Worm (Caenorhabditis elegans) whole organism, L4 larva: ENCODE measurements around the gene sptl-3.

Experiments
- F26F4.8 ChIP-seq: fragments of 200-800 bp; sonication (Bioruptor generic); conservative IDR thresholded peaks from 2 replicates; pipeline ENCODE4 v1.3.6; 2022; ENCODE audit warnings: missing genetic modification characterization, missing compliant biosample characterization
- F44E2.7 ChIP-seq: fragments of 200-800 bp; sonication (Bioruptor generic); IDR thresholded peaks from 2 replicates; pipeline ENCODE4 v2.1.2; 2022; ENCODE audit warnings: missing genetic modification characterization, missing compliant biosample characterization
- F49E8.2 ChIP-seq: sonication (generic microtip); optimal IDR thresholded peaks from 2 replicates; lab custom pipeline; 2016; ENCODE audit warnings: missing compliant biosample characterization, mild to moderate bottlenecking, missing genetic modification characterization, borderline replicate concordance
- T26A8.4 ChIP-seq: fragments of 200-800 bp; sonication (Bioruptor generic); IDR thresholded peaks from 2 replicates; pipeline ENCODE4 v1.3.6; 2022; ENCODE audit warnings: missing genetic modification characterization, missing compliant biosample characterization
- Y105C5A.15 ChIP-seq: fragments of 200-800 bp; sonication (Bioruptor generic); IDR thresholded peaks from 2 replicates; pipeline ENCODE4 v1.3.6; 2022; ENCODE audit warnings: missing genetic modification characterization, missing compliant biosample characterization
- Y5F2A.4 ChIP-seq: fragments of 200-800 bp; sonication (Bioruptor generic); optimal IDR thresholded peaks from 2 replicates; lab custom pipeline; 2018; ENCODE audit warnings: mild to moderate bottlenecking, missing genetic modification characterization, missing compliant biosample characterization
- Y75B8A.6 ChIP-seq: fragments of 200-800 bp; sonication (Bioruptor generic); IDR thresholded peaks from 2 replicates; pipeline ENCODE4 v1.3.6; 2022; ENCODE audit warnings: missing genetic modification reagents, missing genetic modification characterization, missing compliant biosample characterization
- aha-1 ChIP-seq: fragments of 150-350 bp; peaks from one replicate; lab custom pipeline; 2014; ENCODE audit warnings: missing biosample characterization, missing genetic modification characterization
- arid-1 ChIP-seq: fragments of 200-800 bp; sonication (Bioruptor generic); conservative IDR thresholded peaks from 2 replicates; pipeline ENCODE4 v1.3.6; 2022; ENCODE audit warnings: missing genetic modification reagents, missing genetic modification characterization, missing compliant biosample characterization
- ceh-44 ChIP-seq: fragments of 200-800 bp; sonication (Bioruptor generic); IDR thresholded peaks from 2 replicates; pipeline ENCODE4 v1.3.6; 2022; ENCODE audit warnings: missing genetic modification reagents, missing genetic modification characterization, missing compliant biosample characterization
- daf-16 ChIP-seq, 3 experiments: sonication (generic microtip); optimal IDR thresholded peaks; 2 replicates each; lab custom pipeline; 2016 to 2017; ENCODE audit warnings: missing genetic modification characterization in 3 of 3, missing genetic modification reagents in 3 of 3, mild to moderate bottlenecking in 2 of 3, missing compliant biosample characterization in 2 of 3, missing biosample characterization in 1 of 3, moderate library complexity in 1 of 3
- daf-19 ChIP-seq: fragments of 200-800 bp; sonication (Bioruptor generic); conservative IDR thresholded peaks from 2 replicates; pipeline ENCODE4 v1.3.6; 2022; ENCODE audit warnings: missing genetic modification characterization, missing compliant biosample characterization
- dmd-6 ChIP-seq: fragments of 200-800 bp; sonication (Bioruptor generic); IDR thresholded peaks from 2 replicates; pipeline ENCODE4 v1.3.6; 2022; ENCODE audit warnings: missing genetic modification reagents, missing genetic modification characterization, missing compliant biosample characterization
- dmd-8 ChIP-seq: fragments of 200-800 bp; sonication (Bioruptor generic); IDR thresholded peaks from 2 replicates; pipeline ENCODE4 v1.3.6; 2022; ENCODE audit warnings: missing genetic modification characterization, missing compliant biosample characterization
- dmd-9 ChIP-seq: fragments of 200-800 bp; sonication (Bioruptor generic); IDR thresholded peaks from 2 replicates; pipeline ENCODE4 v1.3.6; 2022; ENCODE audit warnings: missing genetic modification reagents, missing genetic modification characterization, missing compliant biosample characterization
- dpl-1 ChIP-seq: fragments of 150-350 bp; optimal IDR thresholded peaks from 2 replicates; lab custom pipeline; 2014; ENCODE audit warnings: missing biosample characterization, missing genetic modification reagents, missing genetic modification characterization
- duxl-1 ChIP-seq: sonication (generic microtip); optimal IDR thresholded peaks from 2 replicates; lab custom pipeline; 2016; ENCODE audit warnings: mild to moderate bottlenecking, missing genetic modification characterization, moderate library complexity, missing compliant biosample characterization; ENCODE audit not compliant: poor library complexity
- dve-1 ChIP-seq: sonication (generic microtip); optimal IDR thresholded peaks from 2 replicates; lab custom pipeline; 2017; ENCODE audit warnings: antibody characterized with exemption, mild to moderate bottlenecking, missing genetic modification characterization, missing compliant biosample characterization; ENCODE audit not compliant: insufficient read depth
- egl-27 ChIP-seq: sonication (generic microtip); optimal IDR thresholded peaks from 3 replicates; lab custom pipeline; 2017; ENCODE audit warnings: missing biosample characterization, missing genetic modification reagents, missing genetic modification characterization
- hif-1 ChIP-seq, 2 experiments: sonication (generic microtip); optimal IDR thresholded peaks; 2 replicates each; lab custom pipeline; 2016 to 2017; ENCODE audit warnings: missing compliant biosample characterization in 2 of 2, missing genetic modification characterization in 2 of 2, missing genetic modification reagents in 2 of 2, missing genotype in 2 of 2, mild to moderate bottlenecking in 1 of 2
- hlh-11 ChIP-seq: fragments of 200-800 bp; sonication (Bioruptor generic); optimal IDR thresholded peaks from 2 replicates; lab custom pipeline; 2018; ENCODE audit warnings: mild to moderate bottlenecking, missing genetic modification characterization, missing compliant biosample characterization
- hlh-30 ChIP-seq: sonication (generic microtip); optimal IDR thresholded peaks from 2 replicates; lab custom pipeline; 2017; ENCODE audit warnings: antibody characterized with exemption, mild to moderate bottlenecking, missing genetic modification characterization, missing compliant biosample characterization; ENCODE audit not compliant: insufficient read depth
- lim-7 ChIP-seq: fragments of 200-800 bp; sonication (Bioruptor generic); IDR thresholded peaks from 2 replicates; pipeline ENCODE4 v1.3.6; 2022; ENCODE audit warnings: missing genetic modification characterization, missing compliant biosample characterization
- lin-13 ChIP-seq: fragments of 150-350 bp; optimal IDR thresholded peaks from 2 replicates; lab custom pipeline; 2014; ENCODE audit warnings: missing biosample characterization, missing genetic modification reagents, missing genetic modification characterization
- lin-29 ChIP-seq: fragments of 200-800 bp; sonication (Bioruptor generic); IDR thresholded peaks from 2 replicates; pipeline ENCODE4 v1.3.6; 2022; ENCODE audit warnings: missing genetic modification reagents, missing genetic modification characterization, missing compliant biosample characterization
- lir-3 ChIP-seq: sonication (generic microtip); optimal IDR thresholded peaks from 2 replicates; lab custom pipeline; 2016; ENCODE audit warnings: mild to moderate bottlenecking, missing genetic modification characterization, missing compliant biosample characterization
- lsy-2 ChIP-seq, 2 experiments: fragments of 150-350 bp in 1 of 2; sonication (generic microtip) in 1 of 2; optimal IDR thresholded peaks; 2 replicates each; lab custom pipeline; 2014 to 2017; ENCODE audit warnings: missing biosample characterization in 2 of 2, missing genetic modification characterization in 2 of 2
- madf-9 ChIP-seq: fragments of 200-800 bp; sonication (Bioruptor generic); conservative IDR thresholded peaks from 2 replicates; pipeline ENCODE4 v1.3.6; 2022; ENCODE audit warnings: missing genetic modification reagents, missing genetic modification characterization, missing compliant biosample characterization
- mdt-29 ChIP-seq: fragments of 200-800 bp; sonication (Bioruptor generic); IDR thresholded peaks from 2 replicates; pipeline ENCODE4 v1.3.6; 2022; ENCODE audit warnings: missing genetic modification reagents, missing genetic modification characterization, missing compliant biosample characterization
- nhr-10 ChIP-seq: fragments of 150-350 bp; optimal IDR thresholded peaks from 2 replicates; lab custom pipeline; 2014; ENCODE audit warnings: missing biosample characterization, missing genetic modification characterization
- nhr-102 ChIP-seq: sonication (generic microtip); optimal IDR thresholded peaks from 2 replicates; lab custom pipeline; 2016; ENCODE audit warnings: mild to moderate bottlenecking, missing genetic modification characterization, moderate library complexity, missing compliant biosample characterization
- nhr-28 ChIP-seq: fragments of 150-350 bp; optimal IDR thresholded peaks from 2 replicates; lab custom pipeline; 2014; ENCODE audit warnings: missing biosample characterization, missing genetic modification characterization
- nhr-41 ChIP-seq: fragments of 200-800 bp; sonication (Bioruptor generic); IDR thresholded peaks from 2 replicates; pipeline ENCODE4 v1.3.6; 2022; ENCODE audit warnings: missing genetic modification reagents, missing genetic modification characterization, missing compliant biosample characterization
- nhr-6 ChIP-seq: fragments of 150-350 bp; optimal IDR thresholded peaks from 2 replicates; lab custom pipeline; 2014; ENCODE audit warnings: missing biosample characterization, missing genetic modification characterization
- pha-4 ChIP-seq, 2 experiments: fragments of 150-350 bp in 1 of 2; fragments of 200-800 bp in 1 of 2; sonication (Bioruptor generic) in 1 of 2; IDR thresholded peaks in 1 of 2; optimal IDR thresholded peaks in 1 of 2; 2 replicates each; pipeline versions ENCODE4 v1.3.6 to Lab custom; 2014 to 2022; ENCODE audit warnings: missing genetic modification characterization in 2 of 2, missing genetic modification reagents in 2 of 2, missing biosample characterization in 1 of 2, missing compliant biosample characterization in 1 of 2
- php-3 ChIP-seq: fragments of 200-800 bp; sonication (Bioruptor generic); IDR thresholded peaks from 2 replicates; pipeline ENCODE4 v1.3.6; 2022; ENCODE audit warnings: missing genetic modification reagents, missing genetic modification characterization, missing compliant biosample characterization
- saeg-2 ChIP-seq: fragments of 200-800 bp; sonication (Bioruptor generic); IDR thresholded peaks from 2 replicates; pipeline ENCODE4 v1.3.6; 2022; ENCODE audit warnings: missing genetic modification reagents, missing genetic modification characterization, missing compliant biosample characterization
- set-16 ChIP-seq: fragments of 200-800 bp; sonication (Bioruptor generic); IDR thresholded peaks from 2 replicates; pipeline ENCODE4 v1.3.6; 2022; ENCODE audit warnings: missing genetic modification reagents, missing genetic modification characterization, missing compliant biosample characterization
- spr-1 ChIP-seq: sonication (generic microtip); optimal IDR thresholded peaks from 2 replicates; lab custom pipeline; 2016; ENCODE audit warnings: mild to moderate bottlenecking, missing genetic modification characterization, missing compliant biosample characterization
- unc-62 ChIP-seq, 3 experiments: fragments of 150-350 bp in 1 of 3; sonication (generic microtip); optimal IDR thresholded peaks in 2 of 3; peaks in 1 of 3; 1 replicate in 1 of 3; 2 replicates in 2 of 3; lab custom pipeline; 2014 to 2017; ENCODE audit warnings: missing biosample characterization in 3 of 3, missing genetic modification characterization in 3 of 3, missing genetic modification reagents in 3 of 3, missing genotype in 1 of 3
- zfp-2 ChIP-seq: sonication (generic microtip); optimal IDR thresholded peaks from 2 replicates; lab custom pipeline; 2016; ENCODE audit warnings: mild to moderate bottlenecking, missing genetic modification characterization, missing compliant biosample characterization

sptl-3 gene

ce11 chrV:13904446-13904845, 11.3 kb downstream of the sptl-3 start, which contains the start of gene stdh-3:
Gene stdh-3 (plus strand): TSS chrV:13904611.
- TF ChIP-seq arid-1 (no peak), unc-62 (GFP tag; optimal IDR thresholded peaks at IDR 0.05 in 1 of 2; lab: Kevin White, UChicago) (peak in 1 of 2 experiments; percentile 93), unc-62 (tag; optimal IDR thresholded peaks at IDR 0.05; lab: Kevin White, UChicago) (no peak)

- TF ChIP-seq nhr-6 (tag; lab: Kevin White, UChicago) (peak; percentile 9), hif-1 (tag; optimal IDR thresholded peaks at IDR 0.05; lab: Kevin White, UChicago) (peak in 1 of 2 experiments; percentile 30), lir-3 (tag; lab: Kevin White, UChicago) (no peak), aha-1 (peak; percentile 20), php-3 (GFP tag; lab: Robert Waterston, UW) (peak; percentile 47; the same call in 1 of the 2 replicates), daf-16 (GFP tag; optimal IDR thresholded peaks at IDR 0.05; lab: Kevin White, UChicago) (no peak), daf-16 (tag; optimal IDR thresholded peaks at IDR 0.05; lab: Kevin White, UChicago) (peak; percentile 76), F26F4.8 (no peak), nhr-28 (tag; lab: Kevin White, UChicago) (peak; percentile 24), egl-27 (tag; lab: Kevin White, UChicago) (no peak), spr-1 (no peak), dve-1 (tag; lab: Kevin White, UChicago) (peak; percentile 8), hlh-11 (tag; lab: Kevin White, UChicago) (peak; percentile 22)
Measured at ce11 chrV:13906166-13906565, 13.0 kb downstream of the sptl-3 start, which contains the start of gene stdh-1. Gene stdh-1 (plus strand): TSS chrV:13906492.

ce11 chrV:13907557-13908104, 14.5 kb downstream of the sptl-3 start:
- TF ChIP-seq daf-16 (GFP tag; optimal IDR thresholded peaks at IDR 0.05; lab: Kevin White, UChicago) (peak in 1 of 2 experiments; percentile 1), daf-16 (tag; optimal IDR thresholded peaks at IDR 0.05; lab: Kevin White, UChicago) (peak; percentile 18), Y5F2A.4 (GFP tag; lab: Kevin White, UChicago) (no peak), dpl-1 (no peak), mdt-29 (peak; percentile 69; the same call in 1 of the 2 replicates), nhr-102 (tag; lab: Kevin White, UChicago) (peak; percentile 70), ceh-44 (GFP tag; lab: Robert Waterston, UW) (no peak), dmd-9 (GFP tag; lab: Robert Waterston, UW) (no peak; the same call in none of the 2 replicates), zfp-2 (tag; lab: Kevin White, UChicago) (no peak), Y105C5A.15 (GFP tag; lab: Robert Waterston, UW) (no peak), pha-4 (GFP tag; IDR thresholded peaks at IDR 0.05; lab: Robert Waterston, UW) (peak; percentile 37), pha-4 (tag; optimal IDR thresholded peaks at IDR 0.05; lab: Kevin White, UChicago) (no peak), F49E8.2 (tag; lab: Kevin White, UChicago) (no peak), arid-1 (peak; percentile 50; the same call in 1 of the 2 replicates), duxl-1 (peak; percentile 65), lir-3 (tag; lab: Kevin White, UChicago) (no peak), madf-9 (GFP tag; lab: Robert Waterston, UW) (peak; percentile 34; the same call in 1 of the 2 replicates), dmd-8 (peak; percentile 69), lin-13 (GFP tag; lab: Kevin White, UChicago) (no peak), T26A8.4 (GFP tag; lab: Robert Waterston, UW) (peak; percentile 90), set-16 (GFP tag; lab: Robert Waterston, UW) (no peak), daf-19 (GFP tag; lab: Robert Waterston, UW) (no peak), F26F4.8 (no peak), dmd-6 (GFP tag; lab: Robert Waterston, UW) (peak; percentile 56), nhr-28 (tag; lab: Kevin White, UChicago) (peak; percentile 48), egl-27 (tag; lab: Kevin White, UChicago) (no peak), nhr-10 (tag; lab: Kevin White, UChicago) (peak; percentile 51), F44E2.7 (no peak), aha-1 (peak; percentile 91), lsy-2 (tag; optimal IDR thresholded peaks at IDR 0.05; lab: Kevin White, UChicago) (peak; percentile 69 to 72), lim-7 (GFP tag; lab: Robert Waterston, UW) (no peak), saeg-2 (no peak), lin-29 (GFP tag; lab: Robert Waterston, UW) (no peak), nhr-41 (GFP tag; lab: Robert Waterston, UW) (peak; percentile 42; the same call in 1 of the 2 replicates), hlh-30 (tag; lab: Kevin White, UChicago) (peak; percentile 4), Y75B8A.6 (peak; percentile 85), hlh-11 (tag; lab: Kevin White, UChicago) (peak; percentile 70)
